Worm (Caenorhabditis elegans) whole organism, L3 larva: ENCODE data around the gene F10A3.12.

Source experiments
- R02D3.7 ChIP-seq: fragments of 150-350 bp; optimal IDR thresholded peaks from 2 replicates; lab custom pipeline; 2014; ENCODE audit warnings: missing biosample characterization, missing genetic modification characterization
- lsy-12 ChIP-seq: sonication (generic microtip); optimal IDR thresholded peaks from 2 replicates; lab custom pipeline; 2016; ENCODE audit warnings: mild to moderate bottlenecking, missing genetic modification characterization, missing compliant biosample characterization

- TF ChIP-seq R02D3.7 (no peak), lsy-12 (tag; lab: Kevin White, UChicago) (no peak)
Observed at ce11 chrV:16165936-16166335, 2.1 kb downstream of the F10A3.12 start, which contains the start of gene str-108.
